Fruit fly (Drosophila melanogaster) whole organism, prepupa: ENCODE results near the gene tweek.

Source experiments
- Blimp-1 ChIP-seq: fragments of 200-800 bp; sonication (Bioruptor generic); optimal IDR thresholded peaks from 3 replicates; lab custom pipeline; 2017; ENCODE audit warnings: missing biosample characterization, missing genetic modification characterization, mild to moderate bottlenecking, moderate library complexity, missing genetic modification reagents
- CG10631 ChIP-seq: fragments of 200-800 bp; sonication (Bioruptor generic); optimal IDR thresholded peaks from 2 replicates; lab custom pipeline; 2016; ENCODE audit warnings: missing biosample characterization, missing genetic modification characterization
- CG11294 ChIP-seq: fragments of 200-800 bp; sonication (Bioruptor generic); IDR thresholded peaks from 2 replicates; pipeline ENCODE4 v1.3.6; 2022; ENCODE audit warnings: missing biosample characterization, missing genetic modification characterization
- CG11902 ChIP-seq: fragments of 200-800 bp; sonication (Bioruptor generic); optimal IDR thresholded peaks from 3 replicates; lab custom pipeline; 2016; ENCODE audit warnings: missing biosample characterization, missing genetic modification characterization
- CG15336 ChIP-seq: fragments of 200-800 bp; sonication (Bioruptor generic); IDR thresholded peaks from 2 replicates; pipeline ENCODE4 v1.3.6; 2022; ENCODE audit warnings: missing biosample characterization, missing genetic modification characterization
- CG1621 ChIP-seq: fragments of 200-800 bp; sonication (Bioruptor generic); optimal IDR thresholded peaks from 3 replicates; lab custom pipeline; 2018; ENCODE audit warnings: missing biosample characterization, mild to moderate bottlenecking, missing genetic modification characterization
- CG16779 ChIP-seq: fragments of 200-800 bp; sonication (Bioruptor generic); optimal IDR thresholded peaks from 3 replicates; lab custom pipeline; 2017; ENCODE audit warnings: missing biosample characterization, mild to moderate bottlenecking, missing genetic modification characterization
- CG31627 ChIP-seq: fragments of 200-800 bp; sonication (Bioruptor generic); optimal IDR thresholded peaks from 3 replicates; lab custom pipeline; 2016; ENCODE audit warnings: missing biosample characterization, missing genetic modification characterization
- CG32006 ChIP-seq: fragments of 200-800 bp; sonication (Bioruptor generic); optimal IDR thresholded peaks from 3 replicates; lab custom pipeline; 2017; ENCODE audit warnings: missing biosample characterization, mild to moderate bottlenecking, missing genetic modification characterization
- CG34406 ChIP-seq: fragments of 200-800 bp; sonication (Bioruptor generic); optimal IDR thresholded peaks from 3 replicates; lab custom pipeline; 2016; ENCODE audit warnings: missing biosample characterization, missing genetic modification characterization
- CG6276 ChIP-seq: fragments of 200-800 bp; sonication (Bioruptor generic); optimal IDR thresholded peaks from 2 replicates; lab custom pipeline; 2017; ENCODE audit warnings: missing biosample characterization, mild to moderate bottlenecking, missing genetic modification characterization
- CG6792 ChIP-seq: fragments of 200-800 bp; sonication (Bioruptor generic); optimal IDR thresholded peaks from 3 replicates; lab custom pipeline; 2016; ENCODE audit warnings: missing biosample characterization, missing genetic modification characterization
- CG6808 ChIP-seq: fragments of 200-800 bp; sonication (Bioruptor generic); optimal IDR thresholded peaks from 3 replicates; lab custom pipeline; 2017; ENCODE audit warnings: missing biosample characterization, missing genetic modification characterization, mild to moderate bottlenecking, moderate library complexity, missing genetic modification reagents
- CG7368 ChIP-seq: fragments of 200-800 bp; sonication (Bioruptor generic); optimal IDR thresholded peaks from 3 replicates; lab custom pipeline; 2016; ENCODE audit warnings: missing biosample characterization, missing genetic modification characterization
- CG8119 ChIP-seq: fragments of 200-800 bp; sonication (Bioruptor generic); IDR thresholded peaks from 3 replicates; pipeline ENCODE4 v1.3.6; 2022; ENCODE audit warnings: missing biosample characterization, missing genetic modification characterization
- CG8319 ChIP-seq: fragments of 200-800 bp; sonication (Bioruptor generic); optimal IDR thresholded peaks from 3 replicates; lab custom pipeline; 2016; ENCODE audit warnings: missing biosample characterization, missing genetic modification characterization
- CG8632 ChIP-seq: fragments of 200-800 bp; sonication (Bioruptor generic); optimal IDR thresholded peaks from 3 replicates; lab custom pipeline; 2016; ENCODE audit warnings: missing biosample characterization, missing genetic modification characterization
- CG9139 ChIP-seq: fragments of 200-800 bp; sonication (Bioruptor generic); optimal IDR thresholded peaks from 3 replicates; lab custom pipeline; 2017; ENCODE audit warnings: missing biosample characterization, mild to moderate bottlenecking, missing genetic modification characterization
- Eip75B ChIP-seq: fragments of 200-800 bp; sonication (Bioruptor generic); optimal IDR thresholded peaks from 3 replicates; lab custom pipeline; 2016; ENCODE audit warnings: missing biosample characterization, missing genetic modification characterization
- Eip78C ChIP-seq: fragments of 200-800 bp; sonication (Bioruptor generic); peaks from one replicate; lab custom pipeline; 2016; ENCODE audit warnings: missing biosample characterization, missing genetic modification characterization
- Ets21C ChIP-seq: fragments of 200-800 bp; sonication (Bioruptor generic); optimal IDR thresholded peaks from 3 replicates; lab custom pipeline; 2016; ENCODE audit warnings: missing biosample characterization, missing genetic modification characterization
- Ets96B ChIP-seq: fragments of 200-800 bp; optimal IDR thresholded peaks from 2 replicates; lab custom pipeline; 2019; ENCODE audit warnings: missing biosample characterization, mild to moderate bottlenecking, missing genetic modification characterization, moderate library complexity
- Hr38 ChIP-seq: sonication (Bioruptor generic); optimal IDR thresholded peaks from 2 replicates; lab custom pipeline; 2016; ENCODE audit warnings: missing biosample characterization, missing genetic modification characterization
- Hr39 ChIP-seq: fragments of 200-800 bp; sonication (Bioruptor generic); optimal IDR thresholded peaks from 2 replicates; lab custom pipeline; 2016; ENCODE audit warnings: missing biosample characterization, missing genetic modification characterization
- Hr4 ChIP-seq: fragments of 200-800 bp; sonication (Bioruptor generic); optimal IDR thresholded peaks from 3 replicates; lab custom pipeline; 2016; ENCODE audit warnings: missing biosample characterization, missing genetic modification characterization
- Lpt ChIP-seq: fragments of 200-800 bp; sonication (Bioruptor generic); optimal IDR thresholded peaks from 3 replicates; lab custom pipeline; 2016; ENCODE audit warnings: missing biosample characterization, missing genetic modification characterization
- Met ChIP-seq: fragments of 200-800 bp; sonication (Bioruptor generic); optimal IDR thresholded peaks from 3 replicates; lab custom pipeline; 2016; ENCODE audit warnings: missing biosample characterization, missing genetic modification characterization
- OdsH ChIP-seq: fragments of 200-800 bp; sonication (Bioruptor generic); optimal IDR thresholded peaks from 3 replicates; lab custom pipeline; 2016; ENCODE audit warnings: missing biosample characterization, missing genetic modification characterization
- Smox ChIP-seq: fragments of 200-800 bp; sonication (Bioruptor generic); optimal IDR thresholded peaks from 3 replicates; lab custom pipeline; 2016; ENCODE audit warnings: missing biosample characterization, missing genetic modification characterization
- Sox102F ChIP-seq: fragments of 200-800 bp; sonication (Bioruptor generic); optimal IDR thresholded peaks from 2 replicates; lab custom pipeline; 2016; ENCODE audit warnings: missing biosample characterization, mild to moderate bottlenecking, missing genetic modification characterization
- Sox14 ChIP-seq: fragments of 200-800 bp; sonication (Bioruptor generic); optimal IDR thresholded peaks from 3 replicates; lab custom pipeline; 2016; ENCODE audit warnings: missing biosample characterization, missing genetic modification characterization
- Sox15 ChIP-seq: fragments of 200-800 bp; sonication (Bioruptor generic); optimal IDR thresholded peaks from 3 replicates; lab custom pipeline; 2016; ENCODE audit warnings: missing biosample characterization, missing genetic modification characterization
- achi ChIP-seq: fragments of 200-800 bp; sonication (Bioruptor generic); optimal IDR thresholded peaks from 3 replicates; lab custom pipeline; 2016; ENCODE audit warnings: missing biosample characterization, missing genetic modification characterization
- acj6 ChIP-seq: fragments of 200-800 bp; sonication (Bioruptor generic); optimal IDR thresholded peaks from 3 replicates; lab custom pipeline; 2016; ENCODE audit warnings: missing biosample characterization, missing genetic modification characterization
- cyc ChIP-seq: fragments of 200-800 bp; sonication (Bioruptor generic); optimal IDR thresholded peaks from 3 replicates; lab custom pipeline; 2016; ENCODE audit warnings: missing biosample characterization, missing genetic modification characterization
- dac ChIP-seq: fragments of 200-800 bp; sonication (Bioruptor generic); optimal IDR thresholded peaks from 2 replicates; lab custom pipeline; 2017; ENCODE audit warnings: missing biosample characterization, mild to moderate bottlenecking, missing genetic modification characterization
- esn ChIP-seq: fragments of 200-800 bp; sonication (Bioruptor generic); optimal IDR thresholded peaks from 2 replicates; lab custom pipeline; 2016; ENCODE audit warnings: missing biosample characterization, mild to moderate bottlenecking, missing genetic modification characterization, moderate library complexity
- fd85E ChIP-seq: fragments of 200-800 bp; sonication (Bioruptor generic); optimal IDR thresholded peaks from 3 replicates; lab custom pipeline; 2016; ENCODE audit warnings: missing biosample characterization, missing genetic modification characterization
- lz ChIP-seq: fragments of 200-800 bp; sonication (Bioruptor generic); optimal IDR thresholded peaks from 3 replicates; lab custom pipeline; 2016; ENCODE audit warnings: missing biosample characterization, missing genetic modification characterization
- net ChIP-seq: fragments of 200-800 bp; sonication (Bioruptor generic); optimal IDR thresholded peaks from 3 replicates; lab custom pipeline; 2016; ENCODE audit warnings: missing biosample characterization, missing genetic modification characterization
- pdm3 ChIP-seq: fragments of 200-800 bp; sonication (Bioruptor generic); optimal IDR thresholded peaks from 3 replicates; lab custom pipeline; 2016; ENCODE audit warnings: missing biosample characterization, missing genetic modification characterization
- spab ChIP-seq: fragments of 200-800 bp; sonication (Bioruptor generic); optimal IDR thresholded peaks from 2 replicates; lab custom pipeline; 2017; ENCODE audit warnings: missing biosample characterization, mild to moderate bottlenecking, missing genetic modification characterization, missing genetic modification reagents
- ss ChIP-seq, 2 experiments: fragments of 200-800 bp; sonication (Bioruptor generic); optimal IDR thresholded peaks; 2 replicates in 1 of 2; 3 replicates in 1 of 2; lab custom pipeline; 2017 to 2018; ENCODE audit warnings: mild to moderate bottlenecking in 2 of 2, missing biosample characterization in 2 of 2, missing genetic modification characterization in 2 of 2, moderate library complexity in 1 of 2
- svp ChIP-seq: fragments of 200-800 bp; sonication (Bioruptor generic); peaks from one replicate; lab custom pipeline; 2016; ENCODE audit warnings: missing biosample characterization, missing genetic modification characterization
- topi ChIP-seq: fragments of 200-800 bp; sonication (Bioruptor generic); optimal IDR thresholded peaks from 3 replicates; lab custom pipeline; 2016; ENCODE audit warnings: missing biosample characterization, missing genetic modification characterization
- vri ChIP-seq: fragments of 200-800 bp; sonication (Bioruptor generic); optimal IDR thresholded peaks from 3 replicates; lab custom pipeline; 2016; ENCODE audit warnings: missing biosample characterization, mild to moderate bottlenecking, missing genetic modification characterization

The tweek gene

dm6 chr2L:16839665-16840064, 48.6 kb upstream of the tweek start:
- TF ChIP-seq CG6792 (no peak), esn (no peak), CG16779 (tag; lab: Kevin White, UChicago) (no peak), CG9139 (GFP tag; lab: Kevin White, UChicago) (no peak), spab (GFP tag; lab: Kevin White, UChicago) (no peak), CG6808 (no peak), CG6276 (no peak), achi (no peak), lz (no peak), CG11902 (GFP tag; lab: Kevin White, UChicago) (no peak), Ets96B (no peak), CG8319 (GFP tag; lab: Kevin White, UChicago) (no peak), CG11294 (GFP tag; lab: Robert Waterston, UW) (no peak), Lpt (GFP tag; lab: Kevin White, UChicago) (no peak)

- TF ChIP-seq Blimp-1 (GFP tag; lab: Kevin White, UChicago) (no peak), fd85E (GFP tag; lab: Kevin White, UChicago) (no peak), Smox (GFP tag; lab: Kevin White, UChicago) (peak; percentile 41), pdm3 (GFP tag; lab: Kevin White, UChicago) (peak; percentile 54), CG8632 (GFP tag; lab: Kevin White, UChicago) (peak; percentile 25), CG31627 (peak; percentile 48), ss (GFP tag; optimal IDR thresholded peaks at IDR 0.05; lab: Kevin White, UChicago) (no peak), lz (peak; percentile 46), Sox14 (peak; percentile 33), achi (peak; percentile 42), topi (GFP tag; lab: Kevin White, UChicago) (peak; percentile 47), CG6808 (peak; percentile 19), Hr39 (GFP tag; lab: Kevin White, UChicago) (peak; percentile 52), CG11902 (GFP tag; lab: Kevin White, UChicago) (peak; percentile 17), net (GFP tag; lab: Kevin White, UChicago) (peak; percentile 29), cyc (peak; percentile 11), OdsH (GFP tag; lab: Kevin White, UChicago) (peak; percentile 11), CG10631 (GFP tag; lab: Kevin White, UChicago) (peak; percentile 49), Ets21C (GFP tag; lab: Kevin White, UChicago) (peak; percentile 23), vri (GFP tag; lab: Kevin White, UChicago) (no peak), acj6 (GFP tag; lab: Kevin White, UChicago) (peak; percentile 44), Hr38 (no peak), CG8119 (peak; percentile 35; the same call in 2 of the 3 replicates), spab (GFP tag; lab: Kevin White, UChicago) (peak; percentile 10), Eip78C (GFP tag; lab: Kevin White, UChicago) (peak; percentile 90), CG34406 (GFP tag; lab: Kevin White, UChicago) (peak; percentile 42), CG11294 (GFP tag; lab: Robert Waterston, UW) (no peak), CG32006 (GFP tag; lab: Kevin White, UChicago) (peak; percentile 66), Met (GFP tag; lab: Kevin White, UChicago) (peak; percentile 59), CG7368 (GFP tag; lab: Kevin White, UChicago) (no peak), Sox102F (GFP tag; lab: Kevin White, UChicago) (peak; percentile 60), Eip75B (GFP tag; lab: Kevin White, UChicago) (peak; percentile 44), svp (GFP tag; lab: Kevin White, UChicago) (peak; percentile 74), dac (GFP tag; lab: Kevin White, UChicago) (peak; percentile 23), CG6792 (peak; percentile 21), Sox15 (GFP tag; lab: Kevin White, UChicago) (no peak), CG15336 (GFP tag; lab: Robert Waterston, UW) (no peak), esn (peak; percentile 70), Hr4 (GFP tag; lab: Kevin White, UChicago) (peak; percentile 57), CG1621 (tag; lab: Kevin White, UChicago) (no peak)
- TF ChIP-seq, all 60 proteins: peak for 30
Observed at dm6 chr2L:16842505-16842904, 45.8 kb upstream of the tweek start.
